Worm (Caenorhabditis elegans) whole organism, midembryonic: ENCODE results near the gene Y46H3C.7.

ENCODE experiments used
- T22C8.4 ChIP-seq: fragments of 200-800 bp; sonication (Bioruptor generic); IDR thresholded peaks from 2 replicates; pipeline ENCODE4 v1.3.6; 2022; ENCODE audit warnings: missing genetic modification characterization, missing compliant biosample characterization
- cog-1 ChIP-seq: sonication (generic microtip); optimal IDR thresholded peaks from 2 replicates; lab custom pipeline; 2016; ENCODE audit warnings: missing genetic modification characterization, missing compliant biosample characterization
- flt-1 ChIP-seq: fragments of 200-800 bp; sonication (Bioruptor generic); IDR thresholded peaks from 2 replicates; pipeline ENCODE4 v1.3.6; 2022; ENCODE audit warnings: missing genetic modification characterization, missing compliant biosample characterization
- med-1 ChIP-seq: sonication (generic microtip); optimal IDR thresholded peaks from 2 replicates; lab custom pipeline; 2017; ENCODE audit warnings: missing genetic modification characterization, mild to moderate bottlenecking, missing compliant biosample characterization, antibody characterized with exemption, missing genetic modification reagents; ENCODE audit not compliant: insufficient read depth
- tab-1 ChIP-seq: fragments of 200-800 bp; sonication (Bioruptor generic); IDR thresholded peaks from 2 replicates; pipeline ENCODE4 v1.3.6; 2022; ENCODE audit warnings: missing genetic modification characterization, missing compliant biosample characterization
- ztf-23 ChIP-seq: fragments of 200-800 bp; sonication (Bioruptor generic); IDR thresholded peaks from 2 replicates; pipeline ENCODE4 v1.3.6; 2022; ENCODE audit warnings: missing genetic modification reagents, missing genetic modification characterization, missing compliant biosample characterization
- ztf-29 ChIP-seq: fragments of 200-800 bp; sonication (Bioruptor generic); IDR thresholded peaks from 2 replicates; pipeline ENCODE4 v1.3.6; 2022; ENCODE audit warnings: missing genetic modification reagents, missing genetic modification characterization, missing compliant biosample characterization

ce11 chrV:1701584-1702101 is 7.8 kb upstream of the Y46H3C.7 start, which contains the start of gene srw-90:
- no peak for TF ChIP-seq cog-1 (tag; lab: Kevin White, UChicago)
- TF ChIP-seq ztf-29 (GFP tag; lab: Robert Waterston, UW): no peak
- no peak for TF ChIP-seq med-1 (GFP tag; lab: Kevin White, UChicago)
- TF ChIP-seq flt-1: no peak
- TF ChIP-seq tab-1 (GFP tag; lab: Robert Waterston, UW): no peak
- no peak for TF ChIP-seq T22C8.4
- no peak for TF ChIP-seq ztf-23 (GFP tag; lab: Robert Waterston, UW)
